Fruit fly (Drosophila melanogaster): Measurements from ENCODE around the gene CG13082.

Gene CG13082

dm6 chr2L:19579995-19580578 is 41.9 kb downstream of the CG13082 start, which contains the start of gene Pmvk (continued):
- no peak for TF ChIP-seq onecut (GFP tag; IDR thresholded peaks at IDR 0.05)
- peak; percentile 67 for TF ChIP-seq unc-4 (GFP tag; IDR thresholded peaks at IDR 0.05; ENCODE audit: partially characterized antibody)
- TF ChIP-seq usp (GFP tag; optimal IDR thresholded peaks at IDR 0.05): no peak
- no peak for TF ChIP-seq unpg (GFP tag; optimal IDR thresholded peaks at IDR 0.05)
- no peak for TF ChIP-seq bab2 (GFP tag; optimal IDR thresholded peaks at IDR 0.05)
- TF ChIP-seq Nf-YA (GFP tag; IDR thresholded peaks at IDR 0.05): no peak
- TF ChIP-seq amos (GFP tag; IDR thresholded peaks at IDR 0.05; ENCODE audit: partially characterized antibody): peak; percentile 77; the same call in 1 of the 2 replicates
- TF ChIP-seq cg (GFP tag; optimal IDR thresholded peaks at IDR 0.05): no peak
- TF ChIP-seq corto (GFP tag; optimal IDR thresholded peaks at IDR 0.05): no peak
- no peak for TF ChIP-seq Tbp (GFP tag; optimal IDR thresholded peaks at IDR 0.05)
- TF ChIP-seq hth (optimal IDR thresholded peaks at IDR 0.05): no peak
- no peak for TF ChIP-seq Kr (GFP tag; optimal IDR thresholded peaks at IDR 0.05)
- no peak for TF ChIP-seq emc (GFP tag; optimal IDR thresholded peaks at IDR 0.05)
- no peak for TF ChIP-seq CG15696 (tag; optimal IDR thresholded peaks at IDR 0.05)
- peak; percentile 5 for TF ChIP-seq CG18262 (tag; optimal IDR thresholded peaks at IDR 0.05)
- no peak for TF ChIP-seq kni (GFP tag; optimal IDR thresholded peaks at IDR 0.05)
- TF ChIP-seq cwo (GFP tag; optimal IDR thresholded peaks at IDR 0.05): no peak
- TF ChIP-seq CG33557 (GFP tag; optimal IDR thresholded peaks at IDR 0.05): peak; percentile 36
- TF ChIP-seq esg (GFP tag; conservative IDR thresholded peaks at IDR 0.05): no peak
- no peak for TF ChIP-seq Sox102F (GFP tag; optimal IDR thresholded peaks at IDR 0.05)
- no peak for TF ChIP-seq Atf6 (GFP tag; IDR thresholded peaks at IDR 0.05)
- no peak for TF ChIP-seq CG9437 (GFP tag; optimal IDR thresholded peaks at IDR 0.05)
- TF ChIP-seq CG11398 (GFP tag; optimal IDR thresholded peaks at IDR 0.05): no peak
- TF ChIP-seq CG30020 (tag; optimal IDR thresholded peaks at IDR 0.05): no peak
- TF ChIP-seq ap (GFP tag; IDR thresholded peaks at IDR 0.05): no peak
- TF ChIP-seq en (GFP tag; optimal IDR thresholded peaks at IDR 0.05): no peak
- TF ChIP-seq CG9932 (GFP tag; IDR thresholded peaks at IDR 0.05): no peak
- no peak for TF ChIP-seq Poxn (GFP tag; IDR thresholded peaks at IDR 0.05)
- peak; percentile 52 for TF ChIP-seq CG1603 (tag; optimal IDR thresholded peaks at IDR 0.05)
- no peak for TF ChIP-seq CG14667 (GFP tag; IDR thresholded peaks at IDR 0.05)
- TF ChIP-seq hkb (optimal IDR thresholded peaks at IDR 0.05): no peak
- no peak for TF ChIP-seq hkb (GFP tag; IDR thresholded peaks at IDR 0.05)
- no peak for TF ChIP-seq Hsf (GFP tag; optimal IDR thresholded peaks at IDR 0.05)
- no peak for TF ChIP-seq dmrt11E (tag; optimal IDR thresholded peaks at IDR 0.05)
- no peak for TF ChIP-seq fru (optimal IDR thresholded peaks at IDR 0.05)
- TF ChIP-seq CG34422 (GFP tag; IDR thresholded peaks at IDR 0.05): no peak
- no peak for TF ChIP-seq Bteb2 (GFP tag; optimal IDR thresholded peaks at IDR 0.05)
- peak; percentile 39; the same call in 1 of the 3 replicates for TF ChIP-seq ci (GFP tag; IDR thresholded peaks at IDR 0.05)
- peak; percentile 95 for TF ChIP-seq mld (GFP tag; IDR thresholded peaks at IDR 0.05; ENCODE audit: partially characterized antibody)
- TF ChIP-seq lbe (GFP tag; optimal IDR thresholded peaks at IDR 0.05): no peak
- no peak for TF ChIP-seq CG1602 (GFP tag; optimal IDR thresholded peaks at IDR 0.05)
- no peak for TF ChIP-seq dan (GFP tag; IDR thresholded peaks at IDR 0.05)
- TF ChIP-seq Xbp1 (GFP tag; optimal IDR thresholded peaks at IDR 0.05): no peak
- no peak for TF ChIP-seq dmrt99B (tag; optimal IDR thresholded peaks at IDR 0.05)
- TF ChIP-seq ham (GFP tag; IDR thresholded peaks at IDR 0.05): no peak
- TF ChIP-seq inv (GFP tag; IDR thresholded peaks at IDR 0.05; ENCODE audit: partially characterized antibody): peak; percentile 59
- TF ChIP-seq CG7987 (GFP tag; optimal IDR thresholded peaks at IDR 0.05): no peak
- TF ChIP-seq zen2 (GFP tag; IDR thresholded peaks at IDR 0.05; ENCODE audit: partially characterized antibody): peak; percentile 95
- no peak for TF ChIP-seq CG6654 (GFP tag; optimal IDR thresholded peaks at IDR 0.05)
- TF ChIP-seq mam (GFP tag; optimal IDR thresholded peaks at IDR 0.05): no peak
- TF ChIP-seq CG1024 (GFP tag; IDR thresholded peaks at IDR 0.05): no peak
- peak; percentile 58 for TF ChIP-seq Sry-δ (GFP tag; optimal IDR thresholded peaks at IDR 0.05)
